Worm (Caenorhabditis elegans): ENCODE measurements around the gene C27H5.6.

ce11 chrII:7151969-7152631, 34.9 kb downstream of the C27H5.6 start, which contains the start of gene fust-1:
- no peak for TF ChIP-seq R02D3.7 (tag; optimal IDR thresholded peaks at IDR 0.05)
- no peak for TF ChIP-seq aly-2 (tag; optimal IDR thresholded peaks at IDR 0.05)
- no peak for TF ChIP-seq nhr-237 (tag; optimal IDR thresholded peaks at IDR 0.05)
- TF ChIP-seq arid-1 (GFP tag; conservative IDR thresholded peaks at IDR 0.05): peak; percentile 96

Data from whole organism, L4 larva.